Worm (Caenorhabditis elegans) whole organism, L4 larva: ENCODE measurements around the gene szy-20.

Source experiments
- D1046.2 ChIP-seq: fragments of 200-800 bp; sonication (Bioruptor generic); IDR thresholded peaks from 2 replicates; pipeline ENCODE4 v1.3.6; 2022; ENCODE audit warnings: missing genetic modification characterization, missing compliant biosample characterization
- F26F4.8 ChIP-seq: fragments of 200-800 bp; sonication (Bioruptor generic); conservative IDR thresholded peaks from 2 replicates; pipeline ENCODE4 v1.3.6; 2022; ENCODE audit warnings: missing genetic modification characterization, missing compliant biosample characterization
- F37D6.2 ChIP-seq: sonication (generic microtip); optimal IDR thresholded peaks from 2 replicates; lab custom pipeline; 2016; ENCODE audit warnings: mild to moderate bottlenecking, missing genetic modification characterization, missing compliant biosample characterization
- F44E2.7 ChIP-seq: fragments of 200-800 bp; sonication (Bioruptor generic); IDR thresholded peaks from 2 replicates; pipeline ENCODE4 v2.1.2; 2022; ENCODE audit warnings: missing genetic modification characterization, missing compliant biosample characterization
- T20F7.1 ChIP-seq: fragments of 200-800 bp; sonication (Bioruptor generic); optimal IDR thresholded peaks from 2 replicates; lab custom pipeline; 2018; ENCODE audit warnings: mild to moderate bottlenecking, missing genetic modification characterization, missing compliant biosample characterization
- Y5F2A.4 ChIP-seq: fragments of 200-800 bp; sonication (Bioruptor generic); optimal IDR thresholded peaks from 2 replicates; lab custom pipeline; 2018; ENCODE audit warnings: mild to moderate bottlenecking, missing genetic modification characterization, missing compliant biosample characterization
- Y75B8A.6 ChIP-seq: fragments of 200-800 bp; sonication (Bioruptor generic); IDR thresholded peaks from 2 replicates; pipeline ENCODE4 v1.3.6; 2022; ENCODE audit warnings: missing genetic modification reagents, missing genetic modification characterization, missing compliant biosample characterization
- ZK546.5 ChIP-seq, 2 experiments: sonication (generic microtip); optimal IDR thresholded peaks; 2 replicates each; lab custom pipeline; 2017; ENCODE audit warnings: missing biosample characterization in 2 of 2, missing genetic modification characterization in 2 of 2
- aha-1 ChIP-seq: fragments of 150-350 bp; peaks from one replicate; lab custom pipeline; 2014; ENCODE audit warnings: missing biosample characterization, missing genetic modification characterization
- ceh-20 ChIP-seq: fragments of 200-800 bp; sonication (Bioruptor generic); IDR thresholded peaks from 2 replicates; pipeline ENCODE4 v1.3.6; 2022; ENCODE audit warnings: missing genetic modification reagents, missing genetic modification characterization, missing compliant biosample characterization
- ceh-62 ChIP-seq: sonication (generic microtip); optimal IDR thresholded peaks from 2 replicates; lab custom pipeline; 2017; ENCODE audit warnings: missing biosample characterization, missing genetic modification characterization
- ctbp-1 ChIP-seq: fragments of 200-800 bp; sonication (Bioruptor generic); IDR thresholded peaks from 2 replicates; pipeline ENCODE4 v1.3.6; 2022; ENCODE audit warnings: missing genetic modification reagents, missing genetic modification characterization, missing compliant biosample characterization
- daf-19 ChIP-seq: fragments of 200-800 bp; sonication (Bioruptor generic); conservative IDR thresholded peaks from 2 replicates; pipeline ENCODE4 v1.3.6; 2022; ENCODE audit warnings: missing genetic modification characterization, missing compliant biosample characterization
- daf-8 ChIP-seq: fragments of 200-800 bp; sonication (Bioruptor generic); IDR thresholded peaks from 2 replicates; pipeline ENCODE4 v1.3.6; 2022; ENCODE audit warnings: missing genetic modification characterization, missing compliant biosample characterization
- dmd-6 ChIP-seq: fragments of 200-800 bp; sonication (Bioruptor generic); IDR thresholded peaks from 2 replicates; pipeline ENCODE4 v1.3.6; 2022; ENCODE audit warnings: missing genetic modification reagents, missing genetic modification characterization, missing compliant biosample characterization
- dmd-9 ChIP-seq: fragments of 200-800 bp; sonication (Bioruptor generic); IDR thresholded peaks from 2 replicates; pipeline ENCODE4 v1.3.6; 2022; ENCODE audit warnings: missing genetic modification reagents, missing genetic modification characterization, missing compliant biosample characterization
- egl-27 ChIP-seq: sonication (generic microtip); optimal IDR thresholded peaks from 3 replicates; lab custom pipeline; 2017; ENCODE audit warnings: missing biosample characterization, missing genetic modification reagents, missing genetic modification characterization
- fkh-10 ChIP-seq: fragments of 150-350 bp; optimal IDR thresholded peaks from 2 replicates; lab custom pipeline; 2014; ENCODE audit warnings: missing biosample characterization, missing genetic modification reagents, missing genetic modification characterization
- fos-1 ChIP-seq: fragments of 150-350 bp; optimal IDR thresholded peaks from 2 replicates; lab custom pipeline; 2014; ENCODE audit warnings: missing biosample characterization, missing genetic modification characterization
- hif-1 ChIP-seq, 2 experiments: sonication (generic microtip); optimal IDR thresholded peaks; 2 replicates each; lab custom pipeline; 2016 to 2017; ENCODE audit warnings: missing compliant biosample characterization in 2 of 2, missing genetic modification characterization in 2 of 2, missing genetic modification reagents in 2 of 2, missing genotype in 2 of 2, mild to moderate bottlenecking in 1 of 2
- hlh-11 ChIP-seq: fragments of 200-800 bp; sonication (Bioruptor generic); optimal IDR thresholded peaks from 2 replicates; lab custom pipeline; 2018; ENCODE audit warnings: mild to moderate bottlenecking, missing genetic modification characterization, missing compliant biosample characterization
- hlh-30 ChIP-seq: sonication (generic microtip); optimal IDR thresholded peaks from 2 replicates; lab custom pipeline; 2017; ENCODE audit warnings: antibody characterized with exemption, mild to moderate bottlenecking, missing genetic modification characterization, missing compliant biosample characterization; ENCODE audit not compliant: insufficient read depth
- hmg-1.1 ChIP-seq: fragments of 200-800 bp; sonication (Bioruptor generic); IDR thresholded peaks from 2 replicates; pipeline ENCODE4 v1.3.6; 2022; ENCODE audit warnings: missing genetic modification reagents, missing genetic modification characterization, missing compliant biosample characterization
- lin-1 ChIP-seq: fragments of 200-800 bp; sonication (Bioruptor generic); IDR thresholded peaks from 2 replicates; pipeline ENCODE4 v1.3.6; 2022; ENCODE audit warnings: missing genetic modification reagents, missing genetic modification characterization, missing compliant biosample characterization
- lin-13 ChIP-seq: fragments of 150-350 bp; optimal IDR thresholded peaks from 2 replicates; lab custom pipeline; 2014; ENCODE audit warnings: missing biosample characterization, missing genetic modification reagents, missing genetic modification characterization
- lin-38 ChIP-seq: fragments of 200-800 bp; sonication (Bioruptor generic); IDR thresholded peaks from 2 replicates; pipeline ENCODE4 v1.3.6; 2022; ENCODE audit warnings: missing genetic modification reagents, missing genetic modification characterization, missing compliant biosample characterization
- lsy-2 ChIP-seq, 2 experiments: fragments of 150-350 bp in 1 of 2; sonication (generic microtip) in 1 of 2; optimal IDR thresholded peaks; 2 replicates each; lab custom pipeline; 2014 to 2017; ENCODE audit warnings: missing biosample characterization in 2 of 2, missing genetic modification characterization in 2 of 2
- madf-5 ChIP-seq, 2 experiments: fragments of 200-800 bp; sonication (Bioruptor generic); IDR thresholded peaks; 2 replicates each; pipeline ENCODE4 v1.3.6; 2022; ENCODE audit warnings: missing compliant biosample characterization in 2 of 2, missing genetic modification characterization in 2 of 2
- mdl-1 ChIP-seq, 2 experiments: fragments of 150-350 bp in 1 of 2; sonication (generic microtip) in 1 of 2; optimal IDR thresholded peaks; 2 replicates each; lab custom pipeline; 2014 to 2017; ENCODE audit warnings: missing biosample characterization in 2 of 2, missing genetic modification characterization in 2 of 2
- mep-1 ChIP-seq: fragments of 150-350 bp; sonication (generic microtip); optimal IDR thresholded peaks from 3 replicates; lab custom pipeline; 2014; ENCODE audit warnings: missing biosample characterization, missing genetic modification characterization
- mes-2 ChIP-seq: sonication (generic microtip); optimal IDR thresholded peaks from 2 replicates; lab custom pipeline; 2016; ENCODE audit warnings: missing genotype, mild to moderate bottlenecking, missing genetic modification characterization, missing compliant biosample characterization; ENCODE audit not compliant: poor library complexity, severe bottlenecking
- mxl-3 ChIP-seq: fragments of 200-800 bp; sonication (Bioruptor generic); optimal IDR thresholded peaks from 2 replicates; lab custom pipeline; 2018; ENCODE audit warnings: mild to moderate bottlenecking, missing genetic modification characterization, missing compliant biosample characterization
- nhr-102 ChIP-seq: sonication (generic microtip); optimal IDR thresholded peaks from 2 replicates; lab custom pipeline; 2016; ENCODE audit warnings: mild to moderate bottlenecking, missing genetic modification characterization, moderate library complexity, missing compliant biosample characterization
- nhr-11 ChIP-seq: fragments of 150-350 bp; optimal IDR thresholded peaks from 2 replicates; lab custom pipeline; 2014; ENCODE audit warnings: missing biosample characterization, missing genetic modification characterization
- nhr-41 ChIP-seq: fragments of 200-800 bp; sonication (Bioruptor generic); IDR thresholded peaks from 2 replicates; pipeline ENCODE4 v1.3.6; 2022; ENCODE audit warnings: missing genetic modification reagents, missing genetic modification characterization, missing compliant biosample characterization
- set-16 ChIP-seq: fragments of 200-800 bp; sonication (Bioruptor generic); IDR thresholded peaks from 2 replicates; pipeline ENCODE4 v1.3.6; 2022; ENCODE audit warnings: missing genetic modification reagents, missing genetic modification characterization, missing compliant biosample characterization
- snpc-1.2 ChIP-seq: fragments of 200-800 bp; sonication (Bioruptor generic); IDR thresholded peaks from 2 replicates; pipeline ENCODE4 v1.3.6; 2022; ENCODE audit warnings: missing genetic modification reagents, missing genetic modification characterization, missing compliant biosample characterization
- spr-1 ChIP-seq: sonication (generic microtip); optimal IDR thresholded peaks from 2 replicates; lab custom pipeline; 2016; ENCODE audit warnings: mild to moderate bottlenecking, missing genetic modification characterization, missing compliant biosample characterization
- tag-97 ChIP-seq: fragments of 200-800 bp; sonication (Bioruptor generic); IDR thresholded peaks from 2 replicates; pipeline ENCODE4 v1.3.6; 2022; ENCODE audit warnings: missing genetic modification characterization, missing compliant biosample characterization
- unc-62 ChIP-seq, 3 experiments: fragments of 150-350 bp in 1 of 3; sonication (generic microtip); optimal IDR thresholded peaks in 2 of 3; peaks in 1 of 3; 1 replicate in 1 of 3; 2 replicates in 2 of 3; lab custom pipeline; 2014 to 2017; ENCODE audit warnings: missing biosample characterization in 3 of 3, missing genetic modification characterization in 3 of 3, missing genetic modification reagents in 3 of 3, missing genotype in 1 of 3
- zag-1 ChIP-seq: fragments of 150-350 bp; optimal IDR thresholded peaks from 2 replicates; lab custom pipeline; 2014; ENCODE audit warnings: missing biosample characterization, missing genetic modification characterization
- zfp-3 ChIP-seq: fragments of 200-800 bp; sonication (Bioruptor generic); conservative IDR thresholded peaks from 2 replicates; pipeline ENCODE4 v1.3.6; 2022; ENCODE audit warnings: missing genetic modification reagents, missing genetic modification characterization, missing compliant biosample characterization

The szy-20 gene

DNA sequence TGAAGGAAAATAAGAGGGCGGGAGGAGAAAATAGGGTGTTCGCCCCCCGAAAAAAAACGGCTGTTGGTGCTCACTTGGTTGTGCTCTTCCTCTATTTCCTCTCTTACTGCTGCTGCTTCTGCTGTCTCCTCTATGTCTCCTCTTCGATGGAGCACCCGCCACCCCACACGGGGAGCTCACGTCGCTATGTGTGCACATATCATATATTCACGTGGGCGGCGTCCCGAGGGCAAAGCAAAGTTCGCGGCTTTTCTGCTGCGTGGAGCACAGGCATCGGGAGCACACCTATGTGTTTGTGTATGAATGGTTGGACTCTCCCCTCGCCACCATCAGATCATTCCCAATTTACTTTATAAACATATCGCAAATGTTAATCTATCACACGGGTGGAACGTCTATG, 44.2 kb upstream of the szy-20 start:
- no peak for TF ChIP-seq nhr-41 (GFP tag; lab: Robert Waterston, UW)
- TF ChIP-seq dmd-9 (GFP tag; lab: Robert Waterston, UW) = 0 out of 2 replicates have a peak, but pooled peaks have one; percentile 19
- TF ChIP-seq tag-97 (GFP tag; lab: Robert Waterston, UW) = no peak
- TF ChIP-seq Y75B8A.6 (GFP tag; lab: Robert Waterston, UW) = no peak
- peak; percentile 21 for TF ChIP-seq mes-2 (tag; lab: Kevin White, UChicago)
- TF ChIP-seq mdl-1 (tag; optimal IDR thresholded peaks at IDR 0.05; lab: Kevin White, UChicago) = peak in 1 of 2 experiments; percentile 54
- no peak for TF ChIP-seq nhr-102
- no peak for TF ChIP-seq fkh-10
- peak; percentile 5 for TF ChIP-seq nhr-11 (tag; lab: Kevin White, UChicago)
- TF ChIP-seq lin-13 = no peak
- peak; percentile 74 for TF ChIP-seq hmg-1.1 (GFP tag; lab: Robert Waterston, UW)
- no peak for TF ChIP-seq daf-8 (GFP tag; lab: Robert Waterston, UW)
- TF ChIP-seq unc-62 (GFP tag; optimal IDR thresholded peaks at IDR 0.05 in 1 of 2; lab: Kevin White, UChicago) = no peak
- no peak for TF ChIP-seq unc-62 (tag; optimal IDR thresholded peaks at IDR 0.05; lab: Kevin White, UChicago)
- no peak for TF ChIP-seq fos-1 (tag; lab: Kevin White, UChicago)
- 0 out of 2 replicates have a peak, but pooled peaks have one; percentile 42 for TF ChIP-seq ceh-20 (GFP tag; lab: Robert Waterston, UW)
- peak in 1 of 2 experiments; percentile 28 for TF ChIP-seq hif-1 (tag; optimal IDR thresholded peaks at IDR 0.05; lab: Kevin White, UChicago)
- no peak for TF ChIP-seq F37D6.2 (tag; lab: Kevin White, UChicago)
- TF ChIP-seq D1046.2 = no peak
- no peak for TF ChIP-seq zag-1 (tag; lab: Kevin White, UChicago)
- no peak for TF ChIP-seq F44E2.7
- TF ChIP-seq ctbp-1 (GFP tag; lab: Robert Waterston, UW) = 0 out of 2 replicates have a peak, but pooled peaks have one; percentile 20
- peak; percentile 63 for TF ChIP-seq hlh-11
- no peak for TF ChIP-seq lin-1
- no peak for TF ChIP-seq T20F7.1
- peak; percentile 65 for TF ChIP-seq mxl-3 (GFP tag; lab: Kevin White, UChicago)
- peak; percentile 72 for TF ChIP-seq set-16 (GFP tag; lab: Robert Waterston, UW)
- TF ChIP-seq mep-1 (tag; lab: Kevin White, UChicago) = peak; percentile 36
- no peak for TF ChIP-seq egl-27 (tag; lab: Kevin White, UChicago)
- no peak for TF ChIP-seq snpc-1.2 (GFP tag; lab: Robert Waterston, UW)
- TF ChIP-seq ceh-62 (tag; lab: Kevin White, UChicago) = no peak
- TF ChIP-seq dmd-6 (GFP tag; lab: Robert Waterston, UW) = peak; percentile 34
- TF ChIP-seq madf-5 (GFP tag; IDR thresholded peaks at IDR 0.05; lab: Robert Waterston, UW) = no peak
- no peak for TF ChIP-seq ZK546.5 (tag; optimal IDR thresholded peaks at IDR 0.05; lab: Kevin White, UChicago)
- TF ChIP-seq spr-1 (tag; lab: Kevin White, UChicago) = no peak
- peak; percentile 94 for TF ChIP-seq hlh-30 (tag; lab: Kevin White, UChicago)

DNA sequence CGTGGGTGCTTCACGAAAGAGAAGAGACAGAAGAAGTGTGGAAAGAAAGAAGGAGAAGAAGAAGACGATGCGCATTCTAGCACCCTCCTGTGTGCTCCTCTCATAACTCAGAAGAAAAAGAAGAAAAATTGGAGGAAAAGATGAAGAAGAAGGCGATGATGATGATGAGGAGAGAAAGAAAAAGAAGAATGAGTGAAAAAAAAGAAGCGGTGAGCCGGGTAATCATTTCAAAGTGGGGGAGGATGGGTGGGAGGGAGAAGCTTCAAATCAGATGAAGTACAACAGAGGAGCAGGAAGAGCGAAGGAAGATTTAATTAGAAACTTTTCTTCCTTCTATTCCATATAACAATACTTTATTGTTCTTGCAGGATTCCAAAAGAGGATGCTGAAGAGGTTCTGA, 41.6 kb upstream of the szy-20 start:
- TF ChIP-seq mdl-1 (tag; optimal IDR thresholded peaks at IDR 0.05; lab: Kevin White, UChicago) (no peak), F37D6.2 (tag; lab: Kevin White, UChicago) (no peak), Y5F2A.4 (no peak), lin-38 (GFP tag; lab: Robert Waterston, UW) (no peak), F26F4.8 (GFP tag; lab: Robert Waterston, UW) (no peak), ctbp-1 (GFP tag; lab: Robert Waterston, UW) (peak; percentile 57; the same call in 1 of the 2 replicates), lsy-2 (tag; optimal IDR thresholded peaks at IDR 0.05; lab: Kevin White, UChicago) (peak in 1 of 2 experiments; percentile 2), tag-97 (GFP tag; lab: Robert Waterston, UW) (no peak), daf-19 (GFP tag; lab: Robert Waterston, UW) (no peak), zfp-3 (GFP tag; lab: Robert Waterston, UW) (no peak), fkh-10 (peak; percentile 9), unc-62 (GFP tag; optimal IDR thresholded peaks at IDR 0.05 in 1 of 2; lab: Kevin White, UChicago) (peak in 1 of 2 experiments; percentile 55), unc-62 (tag; optimal IDR thresholded peaks at IDR 0.05; lab: Kevin White, UChicago) (no peak), aha-1 (tag; lab: Kevin White, UChicago) (peak; percentile 65)
